Fruit fly (Drosophila melanogaster) whole organism, embryonic: Measurements from ENCODE around the gene CG14252.

Experiments used
- CG10543 ChIP-seq: fragments of 200-800 bp; sonication (Bioruptor generic); optimal IDR thresholded peaks from 3 replicates; lab custom pipeline; 2017; ENCODE audit warnings: missing biosample characterization, mild to moderate bottlenecking, missing genetic modification characterization, moderate library complexity
- CG11093 ChIP-seq: fragments of 200-800 bp; sonication (Bioruptor generic); IDR thresholded peaks from 3 replicates; pipeline ENCODE4 v1.3.6; 2022; ENCODE audit warnings: missing biosample characterization, missing genetic modification characterization
- CG11398 ChIP-seq: fragments of 200-800 bp; sonication (Bioruptor generic); optimal IDR thresholded peaks from 2 replicates; lab custom pipeline; 2016; ENCODE audit warnings: missing biosample characterization, missing genetic modification characterization
- CG12236 ChIP-seq: fragments of 200-800 bp; sonication (Bioruptor generic); optimal IDR thresholded peaks from 2 replicates; lab custom pipeline; 2016; ENCODE audit warnings: missing biosample characterization, missing genetic modification characterization
- CG14441 ChIP-seq: fragments of 200-800 bp; sonication (Bioruptor generic); IDR thresholded peaks from 2 replicates; pipeline ENCODE4 v1.3.6; 2022; ENCODE audit warnings: missing biosample characterization, missing genetic modification characterization
- CG1647 ChIP-seq: fragments of 200-800 bp; sonication (Bioruptor generic); optimal IDR thresholded peaks from 3 replicates; lab custom pipeline; 2016; ENCODE audit warnings: missing biosample characterization, missing genetic modification characterization
- CG17912 ChIP-seq: fragments of 200-800 bp; sonication (Bioruptor generic); optimal IDR thresholded peaks from 2 replicates; lab custom pipeline; 2018; ENCODE audit warnings: missing biosample characterization, mild to moderate bottlenecking, missing genetic modification characterization
- CG2712 ChIP-seq: fragments of 200-800 bp; optimal IDR thresholded peaks from 3 replicates; lab custom pipeline; 2019; ENCODE audit warnings: missing biosample characterization, mild to moderate bottlenecking, missing genetic modification characterization, moderate library complexity
- CG33213 ChIP-seq: fragments of 200-800 bp; sonication (Bioruptor generic); optimal IDR thresholded peaks from 3 replicates; lab custom pipeline; 2016; ENCODE audit warnings: missing biosample characterization, missing genetic modification characterization
- CG34422 ChIP-seq: fragments of 200-800 bp; sonication (Bioruptor generic); IDR thresholded peaks from 3 replicates; pipeline ENCODE4 v1.3.6; 2022; ENCODE audit warnings: missing biosample characterization, missing genetic modification characterization
- CG4617 ChIP-seq: fragments of 200-800 bp; sonication (Bioruptor generic); optimal IDR thresholded peaks from 3 replicates; lab custom pipeline; 2016; ENCODE audit warnings: missing biosample characterization, missing genetic modification characterization, borderline replicate concordance
- CG5953 ChIP-seq: fragments of 200-800 bp; sonication (Bioruptor generic); IDR thresholded peaks from 2 replicates; pipeline ENCODE4 v1.3.6; 2022; ENCODE audit warnings: missing biosample characterization, missing genetic modification characterization
- CG6175 ChIP-seq: fragments of 200-800 bp; sonication (Bioruptor generic); IDR thresholded peaks from 3 replicates; pipeline ENCODE4 v1.3.6; 2022; ENCODE audit warnings: missing biosample characterization, missing genetic modification characterization
- CG6254 ChIP-seq: fragments of 200-800 bp; sonication (Bioruptor generic); optimal IDR thresholded peaks from 3 replicates; lab custom pipeline; 2017; ENCODE audit warnings: mild to moderate bottlenecking, missing biosample characterization, missing genetic modification reagents, missing genetic modification characterization
- CG6654 ChIP-seq: fragments of 200-800 bp; sonication (Bioruptor generic); optimal IDR thresholded peaks from 2 replicates; lab custom pipeline; 2017; ENCODE audit warnings: missing biosample characterization, mild to moderate bottlenecking, missing genetic modification characterization
- CG7745 ChIP-seq: fragments of 200-800 bp; sonication (Bioruptor generic); optimal IDR thresholded peaks from 2 replicates; lab custom pipeline; 2018; ENCODE audit warnings: missing biosample characterization, mild to moderate bottlenecking, missing genetic modification characterization, moderate library complexity
- CG7786 ChIP-seq: fragments of 200-800 bp; sonication (Bioruptor generic); optimal IDR thresholded peaks from 2 replicates; lab custom pipeline; 2016; ENCODE audit warnings: missing biosample characterization, missing genetic modification characterization
- CG9727 ChIP-seq: fragments of 200-800 bp; sonication (Bioruptor generic); optimal IDR thresholded peaks from 3 replicates; lab custom pipeline; 2017; ENCODE audit warnings: missing biosample characterization, mild to moderate bottlenecking, missing genetic modification characterization
- CHES-1-like ChIP-seq: fragments of 200-800 bp; sonication (Bioruptor generic); optimal IDR thresholded peaks from 2 replicates; lab custom pipeline; 2016; ENCODE audit warnings: missing biosample characterization, missing genetic modification characterization
- CTCF ChIP-seq: fragments of 200-800 bp; sonication (Bioruptor generic); optimal IDR thresholded peaks from 2 replicates; lab custom pipeline; 2017; ENCODE audit warnings: missing biosample characterization, mild to moderate bottlenecking, missing genetic modification characterization, moderate library complexity
- CkIIα-i1 ChIP-seq: fragments of 200-800 bp; sonication (Bioruptor generic); IDR thresholded peaks from 2 replicates; pipeline ENCODE4 v1.3.6; 2022; ENCODE audit warnings: missing biosample characterization, missing genetic modification characterization
- Dll ChIP-seq: fragments of 200-800 bp; sonication (Bioruptor generic); IDR thresholded peaks from 4 replicates; pipeline ENCODE4 v1.3.6; 2022; ENCODE audit warnings: missing biosample characterization, missing genetic modification characterization; ENCODE audit not compliant: partially characterized antibody
- Fer1 ChIP-seq: fragments of 200-800 bp; sonication (Bioruptor generic); optimal IDR thresholded peaks from 2 replicates; lab custom pipeline; 2017; ENCODE audit warnings: missing biosample characterization, mild to moderate bottlenecking, missing genetic modification characterization
- Fer2 ChIP-seq: fragments of 200-800 bp; sonication (Bioruptor generic); optimal IDR thresholded peaks from 2 replicates; lab custom pipeline; 2018; ENCODE audit warnings: missing biosample characterization, mild to moderate bottlenecking, missing genetic modification characterization, moderate library complexity
- HLH3B ChIP-seq: fragments of 200-800 bp; sonication (Bioruptor generic); IDR thresholded peaks from 2 replicates; pipeline ENCODE4 v1.3.6; 2022; ENCODE audit warnings: missing biosample characterization, missing genetic modification characterization
- Hmr ChIP-seq: fragments of 200-800 bp; sonication (Bioruptor generic); optimal IDR thresholded peaks from 3 replicates; lab custom pipeline; 2017; ENCODE audit warnings: mild to moderate bottlenecking, missing biosample characterization, missing genetic modification reagents, missing genetic modification characterization
- Kr ChIP-seq: fragments of 200-800 bp; sonication (Bioruptor generic); optimal IDR thresholded peaks from 2 replicates; lab custom pipeline; 2017; ENCODE audit warnings: missing biosample characterization, mild to moderate bottlenecking, missing genetic modification characterization
- MESR4 ChIP-seq: fragments of 200-800 bp; sonication (Bioruptor generic); optimal IDR thresholded peaks from 2 replicates; lab custom pipeline; 2018; ENCODE audit warnings: missing biosample characterization, mild to moderate bottlenecking, missing genetic modification characterization, moderate library complexity
- MTF-1 ChIP-seq: fragments of 200-800 bp; sonication (Bioruptor generic); optimal IDR thresholded peaks from 2 replicates; lab custom pipeline; 2018; ENCODE audit warnings: missing biosample characterization, mild to moderate bottlenecking, missing genetic modification characterization, borderline replicate concordance
- Max ChIP-seq: fragments of 200-800 bp; sonication (Bioruptor generic); optimal IDR thresholded peaks from 2 replicates; lab custom pipeline; 2016; ENCODE audit warnings: missing biosample characterization, mild to moderate bottlenecking, missing genetic modification characterization
- Opbp ChIP-seq: fragments of 200-800 bp; sonication (Bioruptor generic); IDR thresholded peaks from 3 replicates; pipeline ENCODE4 v1.3.6; 2022; ENCODE audit warnings: missing biosample characterization, missing genetic modification characterization; ENCODE audit not compliant: partially characterized antibody
- Poxn ChIP-seq: fragments of 200-800 bp; sonication (Bioruptor generic); IDR thresholded peaks from 2 replicates; pipeline ENCODE4 v1.3.6; 2022; ENCODE audit warnings: missing biosample characterization, missing genetic modification characterization
- Rx ChIP-seq: fragments of 200-800 bp; sonication (Bioruptor generic); IDR thresholded peaks from 2 replicates; pipeline ENCODE4 v1.3.6; 2022; ENCODE audit warnings: missing biosample characterization, missing genetic modification characterization
- Scr ChIP-seq: fragments of 200-800 bp; sonication (Bioruptor generic); IDR thresholded peaks from 2 replicates; pipeline ENCODE4 v1.3.6; 2022; ENCODE audit warnings: missing biosample characterization, missing genetic modification characterization; ENCODE audit not compliant: partially characterized antibody
- Trl ChIP-seq, 3 experiments: fragments of >200 bp in 2 of 3; fragments of 200-800 bp in 1 of 3; sonication (Bioruptor generic) in 1 of 3; optimal IDR thresholded peaks; 2 replicates in 1 of 3; 3 replicates in 2 of 3; lab custom pipeline; 2016 to 2017; ENCODE audit warnings: missing biosample characterization in 1 of 3, missing genetic modification characterization in 1 of 3
- caup ChIP-seq: fragments of 200-800 bp; sonication (Bioruptor generic); optimal IDR thresholded peaks from 3 replicates; lab custom pipeline; 2017; ENCODE audit warnings: missing biosample characterization, mild to moderate bottlenecking, missing genetic modification characterization, moderate library complexity; ENCODE audit not compliant: severe bottlenecking
- chn ChIP-seq: fragments of 200-800 bp; sonication (Bioruptor generic); optimal IDR thresholded peaks from 2 replicates; lab custom pipeline; 2016; ENCODE audit warnings: missing biosample characterization, missing genetic modification characterization
- dm ChIP-seq: fragments of 200-800 bp; sonication (Bioruptor generic); optimal IDR thresholded peaks from 3 replicates; lab custom pipeline; 2016; ENCODE audit warnings: missing biosample characterization, missing genetic modification characterization
- dysf ChIP-seq: fragments of 200-800 bp; sonication (Bioruptor generic); IDR thresholded peaks from 3 replicates; pipeline ENCODE4 v1.3.6; 2022; ENCODE audit warnings: missing biosample characterization, missing genetic modification characterization
- fu2 ChIP-seq: fragments of 200-800 bp; sonication (Bioruptor generic); optimal IDR thresholded peaks from 2 replicates; lab custom pipeline; 2016; ENCODE audit warnings: missing biosample characterization, missing genetic modification characterization
- nerfin-2 ChIP-seq: fragments of 200-800 bp; sonication (Bioruptor generic); IDR thresholded peaks from 2 replicates; pipeline ENCODE4 v1.3.6; 2022; ENCODE audit warnings: missing biosample characterization, missing genetic modification characterization; ENCODE audit not compliant: partially characterized antibody
- odd ChIP-seq: fragments of 200-800 bp; sonication (Bioruptor generic); optimal IDR thresholded peaks from 2 replicates; lab custom pipeline; 2017; ENCODE audit warnings: missing biosample characterization, mild to moderate bottlenecking, missing genetic modification characterization
- org-1 ChIP-seq: fragments of 200-800 bp; sonication (Bioruptor generic); optimal IDR thresholded peaks from 2 replicates; lab custom pipeline; 2017; ENCODE audit warnings: missing biosample characterization, missing genetic modification characterization
- otp ChIP-seq: fragments of 200-800 bp; sonication (Bioruptor generic); IDR thresholded peaks from 3 replicates; pipeline ENCODE4, ENCODE4 v1.3.6; 2022; ENCODE audit warnings: missing biosample characterization, missing genetic modification characterization
- pan ChIP-seq, 4 experiments: fragments of >200 bp in 3 of 4; fragments of 200-800 bp in 1 of 4; sonication (Bioruptor generic) in 1 of 4; optimal IDR thresholded peaks in 3 of 4; IDR thresholded peaks in 1 of 4; 2 replicates each; pipeline versions ENCODE4 v1.3.6 to Lab custom; 2017 to 2022; ENCODE audit warnings: missing biosample characterization in 2 of 4, missing genetic modification characterization in 2 of 4, mixed read lengths in 1 of 4
- pho ChIP-seq: fragments of 200-800 bp; sonication (Bioruptor generic); optimal IDR thresholded peaks from 2 replicates; lab custom pipeline; 2016; ENCODE audit warnings: missing biosample characterization, missing genetic modification characterization
- slp2 ChIP-seq: fragments of 200-800 bp; sonication (Bioruptor generic); optimal IDR thresholded peaks from 2 replicates; lab custom pipeline; 2016; ENCODE audit warnings: missing biosample characterization, missing genetic modification characterization
- sr ChIP-seq: fragments of 200-800 bp; sonication (Bioruptor generic); IDR thresholded peaks from 3 replicates; pipeline ENCODE4 v1.3.6; 2022; ENCODE audit warnings: missing biosample characterization, missing genetic modification characterization
- ttk ChIP-seq: fragments of 200-800 bp; sonication (Bioruptor generic); IDR thresholded peaks from 2 replicates; pipeline ENCODE4 v2.1.2; 2022; ENCODE audit warnings: missing biosample characterization, missing genetic modification characterization
- twi ChIP-seq: fragments of 200-800 bp; optimal IDR thresholded peaks from 2 replicates; lab custom pipeline; 2019; ENCODE audit warnings: missing biosample characterization, mild to moderate bottlenecking, missing genetic modification characterization, moderate library complexity

CG14252 gene

dm6 chr3R:26923830-26924333 lies 21.5 kb upstream of the CG14252 start (continued):
- peak; percentile 61 for TF ChIP-seq Hmr (GFP tag; lab: Kevin White, UChicago)
- TF ChIP-seq CG17912 = no peak
- TF ChIP-seq dysf (GFP tag; lab: Robert Waterston, UW) = peak; percentile 29; the same call in 1 of the 3 replicates
- TF ChIP-seq CG6254 (GFP tag; lab: Kevin White, UChicago) = no peak
- TF ChIP-seq CG33213 (GFP tag; lab: Kevin White, UChicago) = no peak
- TF ChIP-seq ttk (GFP tag; lab: Robert Waterston, UW) = no peak
- peak; percentile 74 for TF ChIP-seq Fer1 (GFP tag; lab: Kevin White, UChicago)
- TF ChIP-seq Max (GFP tag; lab: Kevin White, UChicago) = peak; percentile 26
- no peak for TF ChIP-seq otp (GFP tag; lab: Robert Waterston, UW)
- TF ChIP-seq dm (GFP tag; lab: Kevin White, UChicago) = no peak
- peak; percentile 40 for TF ChIP-seq CG2712 (tag; lab: Kevin White, UChicago)
- no peak for TF ChIP-seq CG12236 (GFP tag; lab: Kevin White, UChicago)
- no peak for TF ChIP-seq CG6654
- TF ChIP-seq CG9727 (GFP tag; lab: Kevin White, UChicago) = peak; percentile 69
- peak; percentile 55 for TF ChIP-seq caup (GFP tag; lab: Kevin White, UChicago)
- no peak for TF ChIP-seq Trl (optimal IDR thresholded peaks at IDR 0.05; lab: Kevin White, UChicago)
- peak; percentile 37 for TF ChIP-seq Trl (GFP tag; optimal IDR thresholded peaks at IDR 0.05; lab: Kevin White, UChicago)
- TF ChIP-seq fu2 (GFP tag; lab: Kevin White, UChicago) = no peak
- no peak for TF ChIP-seq pho
- no peak for TF ChIP-seq chn (GFP tag; lab: Kevin White, UChicago)
- no peak for TF ChIP-seq Kr
- peak; percentile 28; the same call in 1 of the 2 replicates for TF ChIP-seq HLH3B (GFP tag; lab: Robert Waterston, UW)
- peak; percentile 37 for TF ChIP-seq Fer2 (tag; lab: Kevin White, UChicago)
- no peak for TF ChIP-seq CG7745 (tag; lab: Kevin White, UChicago)
- peak; percentile 49 for TF ChIP-seq org-1 (GFP tag; lab: Kevin White, UChicago)
- peak; percentile 54 for TF ChIP-seq odd (GFP tag; lab: Kevin White, UChicago)
- TF ChIP-seq CG14441 = peak; percentile 56
- no peak for TF ChIP-seq Rx (GFP tag; lab: Robert Waterston, UW)
- no peak for TF ChIP-seq CG5953
- no peak for TF ChIP-seq slp2 (GFP tag; lab: Kevin White, UChicago)
- no peak for TF ChIP-seq pan (optimal IDR thresholded peaks at IDR 0.05; lab: Kevin White, UChicago)
- peak in 1 of 2 experiments; percentile 62 for TF ChIP-seq pan (GFP tag; optimal IDR thresholded peaks at IDR 0.05 in 1 of 2, IDR thresholded peaks at IDR 0.05 in 1 of 2)
- TF ChIP-seq CG1647 = peak; percentile 23
- no peak for TF ChIP-seq CG7786 (GFP tag; lab: Kevin White, UChicago)
- TF ChIP-seq CG34422 (GFP tag; lab: Robert Waterston, UW) = 0 out of 3 replicates have a peak, but pooled peaks have one; percentile 36
- no peak for TF ChIP-seq Scr (GFP tag; lab: Robert Waterston, UW)
- TF ChIP-seq CG11398 = no peak
- no peak for TF ChIP-seq MESR4 (GFP tag; lab: Kevin White, UChicago)
- peak; percentile 9 for TF ChIP-seq CTCF (GFP tag; lab: Kevin White, UChicago)
- TF ChIP-seq CG6175 (GFP tag; lab: Robert Waterston, UW) = no peak
- peak; percentile 38 for TF ChIP-seq CG10543
- peak; percentile 10 for TF ChIP-seq MTF-1 (GFP tag; lab: Kevin White, UChicago)
- no peak for TF ChIP-seq CHES-1-like (GFP tag; lab: Kevin White, UChicago)
- TF ChIP-seq sr = peak; percentile 51; the same call in 2 of the 3 replicates
- TF ChIP-seq Dll (GFP tag; lab: Robert Waterston, UW) = no peak
- TF ChIP-seq CG4617 (GFP tag; lab: Kevin White, UChicago) = no peak
- 0 out of 3 replicates have a peak, but pooled peaks have one; percentile 11 for TF ChIP-seq CG11093
- TF ChIP-seq CkIIα-i1 (GFP tag; lab: Robert Waterston, UW) = no peak
- no peak for TF ChIP-seq Opbp
- no peak for TF ChIP-seq nerfin-2
- no peak for TF ChIP-seq Poxn
- no peak for TF ChIP-seq twi (tag; lab: Kevin White, UChicago)
